Fruit fly (Drosophila melanogaster) whole organism, embryonic: ENCODE data around the gene Tbcc.

Source experiments
- B-H1 ChIP-seq: fragments of 200-800 bp; sonication (Bioruptor generic); IDR thresholded peaks from 3 replicates; pipeline ENCODE4 v1.3.6; 2022; ENCODE audit warnings: missing biosample characterization, missing genetic modification characterization
- CG10366 ChIP-seq: fragments of 200-800 bp; sonication (Bioruptor generic); IDR thresholded peaks from 2 replicates; pipeline ENCODE4 v1.3.6; 2022; ENCODE audit warnings: missing biosample characterization, missing genetic modification characterization
- CG18599 ChIP-seq: fragments of 200-800 bp; sonication (Bioruptor generic); optimal IDR thresholded peaks from 3 replicates; lab custom pipeline; 2017; ENCODE audit warnings: missing biosample characterization, missing genetic modification characterization, mild to moderate bottlenecking, moderate library complexity, missing genetic modification reagents
- Camta ChIP-seq: fragments of 200-800 bp; sonication (Bioruptor generic); optimal IDR thresholded peaks from 2 replicates; lab custom pipeline; 2016; ENCODE audit warnings: missing biosample characterization, missing genetic modification characterization
- D19B ChIP-seq: fragments of 200-800 bp; sonication (Bioruptor generic); optimal IDR thresholded peaks from 2 replicates; lab custom pipeline; 2017; ENCODE audit warnings: missing biosample characterization, mild to moderate bottlenecking, missing genetic modification characterization
- aop ChIP-seq: fragments of 200-800 bp; sonication (Bioruptor generic); IDR thresholded peaks from 2 replicates; pipeline ENCODE4 v1.3.6; 2022; ENCODE audit warnings: missing biosample characterization, missing genetic modification characterization
- dmrt99B ChIP-seq: fragments of 200-800 bp; sonication (Bioruptor generic); optimal IDR thresholded peaks from 2 replicates; lab custom pipeline; 2018; ENCODE audit warnings: missing biosample characterization, mild to moderate bottlenecking, missing genetic modification characterization, moderate library complexity
- fd3F ChIP-seq: fragments of 200-800 bp; sonication (Bioruptor generic); optimal IDR thresholded peaks from 2 replicates; lab custom pipeline; 2018; ENCODE audit warnings: missing biosample characterization, mild to moderate bottlenecking, missing genetic modification characterization, moderate library complexity
- vnd ChIP-seq: fragments of 200-800 bp; sonication (Bioruptor generic); IDR thresholded peaks from 3 replicates; pipeline ENCODE4 v1.3.6; 2022; ENCODE audit warnings: missing biosample characterization, missing genetic modification characterization; ENCODE audit not compliant: partially characterized antibody

dm6 chr2L:4166034-4166433 is 21.6 kb downstream of the Tbcc start, which contains the start of gene Or24a:
- TF ChIP-seq CG18599 (GFP tag; lab: Kevin White, UChicago) (no peak), aop (GFP tag; lab: Robert Waterston, UW) (no peak), fd3F (GFP tag; lab: Kevin White, UChicago) (no peak), CG10366 (GFP tag; lab: Robert Waterston, UW) (no peak), B-H1 (GFP tag; lab: Robert Waterston, UW) (no peak), dmrt99B (tag; lab: Kevin White, UChicago) (no peak), D19B (GFP tag; lab: Kevin White, UChicago) (no peak), Camta (GFP tag; lab: Kevin White, UChicago) (no peak), vnd (no peak)
